Comparison of ENCODE assay signal across 1 fruit fly cellular context in genomic region chr3R:4478220-4479037, dm6.
TF ChIP-seq lines count a peak whose summit lies in the region.

No protein-coding gene starts in this region.

TF ChIP-seq in whole organism, embryonic, 481 proteins besides CTCF, POLR2A, EP300 and RAD21 (continued from another document and continues in another):
- TF ChIP-seq GATAe (GFP tag; conservative IDR thresholded peaks at IDR 0.05; lab: Robert Waterston, UW) (0 out of 2 replicates have a peak, but pooled peaks have one; percentile 42), CG11560 (tag; IDR thresholded peaks at IDR 0.05; lab: Robert Waterston, UW) (no peak), CG14965 (GFP tag; optimal IDR thresholded peaks at IDR 0.05; lab: Kevin White, UChicago; ENCODE audit: borderline replicate concordance) (peak; percentile 1), Bgb (GFP tag; IDR thresholded peaks at IDR 0.05; lab: Robert Waterston, UW; ENCODE audit: partially characterized antibody) (no peak; the same call in 1 of the 2 replicates), tgo (GFP tag; IDR thresholded peaks at IDR 0.05; lab: Robert Waterston, UW) (peak; percentile 88), CG10267 (tag; optimal IDR thresholded peaks at IDR 0.05; lab: Kevin White, UChicago) (peak; percentile 71), pfk (GFP tag; optimal IDR thresholded peaks at IDR 0.05; lab: Kevin White, UChicago) (no peak), CG12299 (tag; optimal IDR thresholded peaks at IDR 0.05; lab: Kevin White, UChicago) (peak; percentile 37), cato (GFP tag; optimal IDR thresholded peaks at IDR 0.05; lab: Kevin White, UChicago; ENCODE audit: borderline replicate concordance) (peak; percentile 58), run (tag; optimal IDR thresholded peaks at IDR 0.05; lab: Kevin White, UChicago) (peak; percentile 41), dan (GFP tag; IDR thresholded peaks at IDR 0.05; lab: Robert Waterston, UW) (no peak), CG5953 (GFP tag; IDR thresholded peaks at IDR 0.05; lab: Robert Waterston, UW) (peak; percentile 80; the same call in 1 of the 2 replicates), unpg (GFP tag; optimal IDR thresholded peaks at IDR 0.05; lab: Kevin White, UChicago) (peak; percentile 92), CG11247 (GFP tag; IDR thresholded peaks at IDR 0.05; lab: Robert Waterston, UW) (peak; percentile 86), CG34224 (GFP tag; IDR thresholded peaks at IDR 0.05; lab: Robert Waterston, UW; ENCODE audit: partially characterized antibody) (0 out of 3 replicates have a peak, but pooled peaks have one; percentile 12), HHEX (GFP tag; optimal IDR thresholded peaks at IDR 0.05; lab: Kevin White, UChicago) (peak; percentile 91), CG18764 (GFP tag; optimal IDR thresholded peaks at IDR 0.05; lab: Kevin White, UChicago) (peak; percentile 70), gsb-n (tag; optimal IDR thresholded peaks at IDR 0.05; lab: Kevin White, UChicago) (peak; percentile 42), CG12942 (GFP tag; optimal IDR thresholded peaks at IDR 0.05; lab: Kevin White, UChicago) (peak; percentile 84), Doc2 (GFP tag; IDR thresholded peaks at IDR 0.05; lab: Robert Waterston, UW) (no peak), tx (GFP tag; optimal IDR thresholded peaks at IDR 0.05; lab: Kevin White, UChicago) (peak; percentile 80), CG8478 (optimal IDR thresholded peaks at IDR 0.05; lab: Kevin White, UChicago) (no peak), fd3F (GFP tag; optimal IDR thresholded peaks at IDR 0.05; lab: Kevin White, UChicago) (peak; percentile 73), Dp (GFP tag; optimal IDR thresholded peaks at IDR 0.05; lab: Kevin White, UChicago) (no peak), CG12391 (tag; optimal IDR thresholded peaks at IDR 0.05; lab: Kevin White, UChicago) (peak; percentile 84), ERR (GFP tag; optimal IDR thresholded peaks at IDR 0.05; lab: Kevin White, UChicago) (peak; percentile 78), CG15601 (tag; optimal IDR thresholded peaks at IDR 0.05; lab: Kevin White, UChicago) (peak; percentile 67), HLH3B (GFP tag; IDR thresholded peaks at IDR 0.05; lab: Robert Waterston, UW) (peak; percentile 90), tin (GFP tag; optimal IDR thresholded peaks at IDR 0.05; lab: Kevin White, UChicago) (peak; percentile 87), CG13624 (GFP tag; optimal IDR thresholded peaks at IDR 0.05; lab: Kevin White, UChicago) (peak; percentile 86), CG17328 (GFP tag; IDR thresholded peaks at IDR 0.05; lab: Robert Waterston, UW) (peak; percentile 92), chm (GFP tag; IDR thresholded peaks at IDR 0.05; lab: Robert Waterston, UW) (peak; percentile 97), ato (GFP tag; IDR thresholded peaks at IDR 0.05; lab: Robert Waterston, UW; ENCODE audit: partially characterized antibody) (no peak), gt (GFP tag; IDR thresholded peaks at IDR 0.05; lab: Robert Waterston, UW) (peak; percentile 33; the same call in 1 of the 2 replicates), CrebB (tag; optimal IDR thresholded peaks at IDR 0.05; lab: Kevin White, UChicago) (peak; percentile 76), CG7786 (GFP tag; optimal IDR thresholded peaks at IDR 0.05; lab: Kevin White, UChicago) (peak; percentile 85), CG6683 (GFP tag; optimal IDR thresholded peaks at IDR 0.05; lab: Kevin White, UChicago) (peak; percentile 72), bab2 (GFP tag; optimal IDR thresholded peaks at IDR 0.05; lab: Kevin White, UChicago) (peak; percentile 90), prd (optimal IDR thresholded peaks at IDR 0.05; lab: Kevin White, UChicago) (no peak), prd (GFP tag; IDR thresholded peaks at IDR 0.05; lab: Robert Waterston, UW) (peak; percentile 89), Dek (tag; optimal IDR thresholded peaks at IDR 0.05; lab: Kevin White, UChicago) (peak; percentile 77), nau (GFP tag; optimal IDR thresholded peaks at IDR 0.05; lab: Kevin White, UChicago) (peak; percentile 84), CG32772 (GFP tag; IDR thresholded peaks at IDR 0.05; lab: Robert Waterston, UW) (peak; percentile 76), CG9876 (GFP tag; optimal IDR thresholded peaks at IDR 0.05; lab: Kevin White, UChicago) (peak; percentile 63), CG15269 (tag; optimal IDR thresholded peaks at IDR 0.05; lab: Kevin White, UChicago) (peak; percentile 89), CG12155 (GFP tag; optimal IDR thresholded peaks at IDR 0.05; lab: Kevin White, UChicago) (peak; percentile 87), CG2712 (tag; optimal IDR thresholded peaks at IDR 0.05; lab: Kevin White, UChicago) (peak; percentile 84), trem (tag; optimal IDR thresholded peaks at IDR 0.05; lab: Kevin White, UChicago) (peak; percentile 61), CG4854 (GFP tag; optimal IDR thresholded peaks at IDR 0.05; lab: Kevin White, UChicago) (peak; percentile 84), CG1024 (GFP tag; IDR thresholded peaks at IDR 0.05; lab: Robert Waterston, UW) (peak; percentile 82; the same call in 1 of the 2 replicates), psq (GFP tag; optimal IDR thresholded peaks at IDR 0.05; lab: Kevin White, UChicago) (peak; percentile 30), Awh (GFP tag; IDR thresholded peaks at IDR 0.05; lab: Robert Waterston, UW) (peak; percentile 92), her (GFP tag; optimal IDR thresholded peaks at IDR 0.05; lab: Kevin White, UChicago) (peak; percentile 84), NC2β (GFP tag; optimal IDR thresholded peaks at IDR 0.05; lab: Kevin White, UChicago) (peak; percentile 79), CG4360 (GFP tag; IDR thresholded peaks at IDR 0.05; lab: Robert Waterston, UW) (peak; percentile 53; the same call in 1 of the 2 replicates), shn (GFP tag; optimal IDR thresholded peaks at IDR 0.05; lab: Kevin White, UChicago) (peak; percentile 71), Mad (GFP tag; optimal IDR thresholded peaks at IDR 0.05; lab: Kevin White, UChicago) (peak; percentile 89), lbe (GFP tag; optimal IDR thresholded peaks at IDR 0.05; lab: Kevin White, UChicago) (peak; percentile 83), twi (tag; optimal IDR thresholded peaks at IDR 0.05; lab: Kevin White, UChicago) (no peak), dpn (GFP tag; optimal IDR thresholded peaks at IDR 0.05; lab: Kevin White, UChicago) (peak; percentile 88 to 92), pzg (GFP tag; optimal IDR thresholded peaks at IDR 0.05; lab: Kevin White, UChicago) (no peak), CG16815 (GFP tag; optimal IDR thresholded peaks at IDR 0.05; lab: Kevin White, UChicago) (peak; percentile 51), CG5180 (GFP tag; optimal IDR thresholded peaks at IDR 0.05; lab: Kevin White, UChicago) (no peak), CG4707 (GFP tag; optimal IDR thresholded peaks at IDR 0.05; lab: Kevin White, UChicago) (peak; percentile 66), Med (GFP tag; lab: Kevin White, UChicago) (peak; percentile 98), CG18476 (GFP tag; optimal IDR thresholded peaks at IDR 0.05; lab: Kevin White, UChicago) (peak; percentile 84), Hsf (GFP tag; optimal IDR thresholded peaks at IDR 0.05; lab: Kevin White, UChicago) (peak; percentile 87), bbx (GFP tag; IDR thresholded peaks at IDR 0.05; lab: Robert Waterston, UW; ENCODE audit: partially characterized antibody) (peak; percentile 37; the same call in 1 of the 2 replicates), C15 (GFP tag; IDR thresholded peaks at IDR 0.05; lab: Robert Waterston, UW) (peak; percentile 82), ken (GFP tag; IDR thresholded peaks at IDR 0.05; lab: Robert Waterston, UW) (peak; percentile 93), Scr (GFP tag; IDR thresholded peaks at IDR 0.05; lab: Robert Waterston, UW; ENCODE audit: partially characterized antibody) (peak; percentile 35; the same call in 1 of the 2 replicates), CG2199 (GFP tag; IDR thresholded peaks at IDR 0.05; lab: Robert Waterston, UW) (peak; percentile 84), CG9817 (tag; optimal IDR thresholded peaks at IDR 0.05; lab: Kevin White, UChicago) (peak; percentile 76), cad (GFP tag; optimal IDR thresholded peaks at IDR 0.05; lab: Kevin White, UChicago) (no peak), lilli (GFP tag; optimal IDR thresholded peaks at IDR 0.05; lab: Kevin White, UChicago) (peak; percentile 92), Hey (tag; optimal IDR thresholded peaks at IDR 0.05; lab: Kevin White, UChicago) (peak; percentile 12), CG4424 (GFP tag; optimal IDR thresholded peaks at IDR 0.05; lab: Kevin White, UChicago) (peak; percentile 90), zen (tag; optimal IDR thresholded peaks at IDR 0.05; lab: Kevin White, UChicago) (peak; percentile 37), Elba2 (GFP tag; optimal IDR thresholded peaks at IDR 0.05; lab: Kevin White, UChicago) (no peak), NfI (GFP tag; optimal IDR thresholded peaks at IDR 0.05; lab: Kevin White, UChicago) (peak; percentile 87), Nf-YA (GFP tag; IDR thresholded peaks at IDR 0.05; lab: Robert Waterston, UW) (peak; percentile 82), Hmr (GFP tag; optimal IDR thresholded peaks at IDR 0.05; lab: Kevin White, UChicago) (peak; percentile 89), eyg (GFP tag; optimal IDR thresholded peaks at IDR 0.05; lab: Kevin White, UChicago) (peak; percentile 89), nerfin-2 (GFP tag; IDR thresholded peaks at IDR 0.05; lab: Robert Waterston, UW; ENCODE audit: partially characterized antibody) (no peak), fd96Cb (tag; optimal IDR thresholded peaks at IDR 0.05; lab: Kevin White, UChicago) (peak; percentile 76), ac (GFP tag; optimal IDR thresholded peaks at IDR 0.05; lab: Kevin White, UChicago) (peak; percentile 13), CG4404 (GFP tag; IDR thresholded peaks at IDR 0.05; lab: Robert Waterston, UW) (peak; percentile 12; the same call in 1 of the 2 replicates), Six4 (GFP tag; optimal IDR thresholded peaks at IDR 0.05; lab: Kevin White, UChicago) (peak; percentile 84), usp (GFP tag; optimal IDR thresholded peaks at IDR 0.05; lab: Kevin White, UChicago) (no peak), jing (GFP tag; optimal IDR thresholded peaks at IDR 0.05; lab: Kevin White, UChicago) (peak; percentile 62), bsh (GFP tag; optimal IDR thresholded peaks at IDR 0.05; lab: Kevin White, UChicago) (peak; percentile 37 to 88), Blimp-1 (GFP tag; optimal IDR thresholded peaks at IDR 0.05; lab: Kevin White, UChicago) (peak; percentile 80), CG3281 (GFP tag; optimal IDR thresholded peaks at IDR 0.05; lab: Kevin White, UChicago) (peak; percentile 87), HmgZ (tag; optimal IDR thresholded peaks at IDR 0.05; lab: Kevin White, UChicago) (peak; percentile 61), Opbp (GFP tag; IDR thresholded peaks at IDR 0.05; lab: Robert Waterston, UW; ENCODE audit: partially characterized antibody) (no peak), Gug (GFP tag; IDR thresholded peaks at IDR 0.05; lab: Robert Waterston, UW) (peak; percentile 89), seq (GFP tag; IDR thresholded peaks at IDR 0.05; lab: Robert Waterston, UW) (peak; percentile 90), CG2120 (GFP tag; optimal IDR thresholded peaks at IDR 0.05; lab: Kevin White, UChicago) (peak; percentile 95), emc (GFP tag; optimal IDR thresholded peaks at IDR 0.05; lab: Kevin White, UChicago) (peak; percentile 54), CG17612 (GFP tag; IDR thresholded peaks at IDR 0.05; lab: Robert Waterston, UW) (peak; percentile 75), Meics (GFP tag; optimal IDR thresholded peaks at IDR 0.05; lab: Kevin White, UChicago) (peak; percentile 90), CG1832 (GFP tag; optimal IDR thresholded peaks at IDR 0.05; lab: Kevin White, UChicago) (no peak), CG30431 (GFP tag; optimal IDR thresholded peaks at IDR 0.05; lab: Kevin White, UChicago) (peak; percentile 73), CG7987 (GFP tag; optimal IDR thresholded peaks at IDR 0.05; lab: Kevin White, UChicago) (peak; percentile 57), Trl (optimal IDR thresholded peaks at IDR 0.05; lab: Kevin White, UChicago) (peak; percentile 80 to 94), Trl (GFP tag; optimal IDR thresholded peaks at IDR 0.05; lab: Kevin White, UChicago) (peak; percentile 92), corto (GFP tag; optimal IDR thresholded peaks at IDR 0.05; lab: Kevin White, UChicago) (peak; percentile 63), Taf1 (GFP tag; IDR thresholded peaks at IDR 0.05; lab: Robert Waterston, UW) (peak; percentile 80), CG31365 (tag; optimal IDR thresholded peaks at IDR 0.05; lab: Kevin White, UChicago) (peak; percentile 55), Nf-YB (GFP tag; optimal IDR thresholded peaks at IDR 0.05; lab: Kevin White, UChicago) (peak; percentile 40), toy (GFP tag; IDR thresholded peaks at IDR 0.05; lab: Robert Waterston, UW) (peak; percentile 80), ap (GFP tag; IDR thresholded peaks at IDR 0.05; lab: Robert Waterston, UW) (peak; percentile 84), sens-2 (GFP tag; IDR thresholded peaks at IDR 0.05; lab: Robert Waterston, UW) (peak; percentile 82), Dfd (GFP tag; optimal IDR thresholded peaks at IDR 0.05; lab: Kevin White, UChicago) (no peak), pan (optimal IDR thresholded peaks at IDR 0.05; lab: Kevin White, UChicago) (no peak), pan (GFP tag; optimal IDR thresholded peaks at IDR 0.05 in 1 of 2, IDR thresholded peaks at IDR 0.05 in 1 of 2) (peak in 1 of 2 experiments; percentile 94), hth (optimal IDR thresholded peaks at IDR 0.05; lab: Kevin White, UChicago) (no peak), CG17385 (GFP tag; optimal IDR thresholded peaks at IDR 0.05; lab: Kevin White, UChicago) (peak; percentile 85), Tbp (GFP tag; optimal IDR thresholded peaks at IDR 0.05; lab: Kevin White, UChicago) (no peak), wek (GFP tag; optimal IDR thresholded peaks at IDR 0.05; lab: Kevin White, UChicago) (peak; percentile 84), aop (GFP tag; IDR thresholded peaks at IDR 0.05; lab: Robert Waterston, UW) (peak; percentile 65; the same call in 1 of the 2 replicates), B-H2 (GFP tag; optimal IDR thresholded peaks at IDR 0.05; lab: Kevin White, UChicago) (peak; percentile 47), Camta (GFP tag; optimal IDR thresholded peaks at IDR 0.05; lab: Kevin White, UChicago) (peak; percentile 83), CG7928 (GFP tag; optimal IDR thresholded peaks at IDR 0.05; lab: Kevin White, UChicago) (peak; percentile 56), nom (GFP tag; optimal IDR thresholded peaks at IDR 0.05; lab: Kevin White, UChicago) (peak; percentile 70), Max (GFP tag; optimal IDR thresholded peaks at IDR 0.05; lab: Kevin White, UChicago) (peak; percentile 82), sens (GFP tag; lab: Kevin White, UChicago) (peak; percentile 98), Doc3 (GFP tag; IDR thresholded peaks at IDR 0.05; lab: Robert Waterston, UW; ENCODE audit: partially characterized antibody) (no peak), CG9437 (GFP tag; optimal IDR thresholded peaks at IDR 0.05; lab: Kevin White, UChicago) (peak; percentile 70), chn (GFP tag; optimal IDR thresholded peaks at IDR 0.05; lab: Kevin White, UChicago) (peak; percentile 87)
